Fruit fly (Drosophila melanogaster): ENCODE data around the gene alpha-Est5.

Gene alpha-Est5

DNA sequence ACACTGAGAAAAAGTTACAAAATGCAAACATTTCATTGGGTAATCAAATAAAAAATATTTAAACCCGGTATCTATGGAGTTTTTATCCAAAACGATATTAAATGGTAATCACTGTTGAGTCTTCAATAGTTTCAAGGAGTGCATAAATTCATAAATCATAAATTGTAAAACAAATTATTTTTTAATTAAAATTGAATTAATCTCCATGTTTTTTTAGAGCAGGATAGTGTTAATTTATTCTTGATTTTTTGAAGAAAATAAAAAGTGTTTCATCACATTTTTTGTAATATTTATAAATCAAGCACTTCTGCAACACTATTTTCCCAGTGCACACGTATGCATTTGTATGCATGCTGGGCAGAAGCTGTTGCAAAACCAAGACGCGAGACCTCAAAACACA, 45.3 kb downstream of the alpha-Est5 start (continued):
- TF ChIP-seq CG13287 (GFP tag; IDR thresholded peaks at IDR 0.05; ENCODE audit: partially characterized antibody) = no peak
- TF ChIP-seq CG2678 (tag; optimal IDR thresholded peaks at IDR 0.05) = peak; percentile 81
- TF ChIP-seq Max (GFP tag; optimal IDR thresholded peaks at IDR 0.05) = peak; percentile 5
- peak; percentile 74 for TF ChIP-seq ttk (GFP tag; IDR thresholded peaks at IDR 0.05)
- no peak for TF ChIP-seq CG6854 (GFP tag; optimal IDR thresholded peaks at IDR 0.05)
- peak; percentile 50 for TF ChIP-seq bcd (GFP tag; optimal IDR thresholded peaks at IDR 0.05)
- no peak for TF ChIP-seq CG1792 (GFP tag; optimal IDR thresholded peaks at IDR 0.05)
- no peak for TF ChIP-seq CG13624 (GFP tag; optimal IDR thresholded peaks at IDR 0.05)
- no peak for TF ChIP-seq ems (GFP tag; optimal IDR thresholded peaks at IDR 0.05)
- no peak for TF ChIP-seq bowl (GFP tag; IDR thresholded peaks at IDR 0.05)
- no peak for TF ChIP-seq Usf (GFP tag; optimal IDR thresholded peaks at IDR 0.05)
- peak; percentile 34 for TF ChIP-seq jing (GFP tag; optimal IDR thresholded peaks at IDR 0.05)
- TF ChIP-seq crp (GFP tag; optimal IDR thresholded peaks at IDR 0.05) = no peak
- TF ChIP-seq CG11504 (tag; optimal IDR thresholded peaks at IDR 0.05) = peak; percentile 90
- TF ChIP-seq emc (GFP tag; optimal IDR thresholded peaks at IDR 0.05) = no peak
- TF ChIP-seq CG7357 (GFP tag; IDR thresholded peaks at IDR 0.05) = no peak
- peak; percentile 16 for TF ChIP-seq tin (GFP tag; optimal IDR thresholded peaks at IDR 0.05)
- TF ChIP-seq hkb (optimal IDR thresholded peaks at IDR 0.05) = no peak
- TF ChIP-seq hkb (GFP tag; IDR thresholded peaks at IDR 0.05) = peak; percentile 67
- TF ChIP-seq CG8765 (GFP tag; IDR thresholded peaks at IDR 0.05) = no peak
- TF ChIP-seq unc-4 (GFP tag; IDR thresholded peaks at IDR 0.05; ENCODE audit: partially characterized antibody) = no peak
- TF ChIP-seq kni (GFP tag; optimal IDR thresholded peaks at IDR 0.05) = no peak
- TF ChIP-seq pum (GFP tag; optimal IDR thresholded peaks at IDR 0.05) = no peak
- no peak for TF ChIP-seq CTCF (GFP tag; optimal IDR thresholded peaks at IDR 0.05)
- TF ChIP-seq CG34422 (GFP tag; IDR thresholded peaks at IDR 0.05) = 0 out of 3 replicates have a peak, but pooled peaks have one; percentile 46
- peak; percentile 36 for TF ChIP-seq CG18599 (GFP tag; optimal IDR thresholded peaks at IDR 0.05)
- TF ChIP-seq CG14014 (GFP tag; IDR thresholded peaks at IDR 0.05) = no peak
- TF ChIP-seq salm (tag; optimal IDR thresholded peaks at IDR 0.05) = peak; percentile 27
- peak; percentile 47 for TF ChIP-seq CG5180 (GFP tag; optimal IDR thresholded peaks at IDR 0.05)
- no peak for TF ChIP-seq Hr78 (GFP tag; optimal IDR thresholded peaks at IDR 0.05)
- TF ChIP-seq sima (GFP tag; optimal IDR thresholded peaks at IDR 0.05) = no peak
- TF ChIP-seq CG13894 (tag; optimal IDR thresholded peaks at IDR 0.05) = no peak
- TF ChIP-seq Ravus (GFP tag; IDR thresholded peaks at IDR 0.05) = no peak
- no peak for TF ChIP-seq CG16863 (GFP tag; optimal IDR thresholded peaks at IDR 0.05)
- TF ChIP-seq Ets97D (GFP tag; optimal IDR thresholded peaks at IDR 0.05) = no peak
- TF ChIP-seq dati (GFP tag; IDR thresholded peaks at IDR 0.05) = no peak
- TF ChIP-seq CHES-1-like (GFP tag; optimal IDR thresholded peaks at IDR 0.05) = no peak
- TF ChIP-seq Lhr (GFP tag; optimal IDR thresholded peaks at IDR 0.05) = no peak
- peak; percentile 20 for TF ChIP-seq CG5245 (GFP tag; optimal IDR thresholded peaks at IDR 0.05)
- peak; percentile 44 for TF ChIP-seq row (GFP tag; IDR thresholded peaks at IDR 0.05)
- TF ChIP-seq CG1024 (GFP tag; IDR thresholded peaks at IDR 0.05) = no peak
- peak; percentile 17; the same call in 1 of the 2 replicates for TF ChIP-seq Rfx (GFP tag; IDR thresholded peaks at IDR 0.05)
- no peak for TF ChIP-seq oc (tag; optimal IDR thresholded peaks at IDR 0.05)
- TF ChIP-seq Asciz (GFP tag; optimal IDR thresholded peaks at IDR 0.05) = peak; percentile 75
- peak; percentile 44 for TF ChIP-seq Hr3 (GFP tag; optimal IDR thresholded peaks at IDR 0.05)
- TF ChIP-seq Blimp-1 (GFP tag; optimal IDR thresholded peaks at IDR 0.05) = no peak
- no peak for TF ChIP-seq pzg (GFP tag; optimal IDR thresholded peaks at IDR 0.05)
- peak; percentile 66 for TF ChIP-seq grau (tag; optimal IDR thresholded peaks at IDR 0.05)
- no peak for TF ChIP-seq BtbVII (GFP tag; optimal IDR thresholded peaks at IDR 0.05)
- no peak for TF ChIP-seq chinmo (GFP tag; IDR thresholded peaks at IDR 0.05; ENCODE audit: partially characterized antibody)
- TF ChIP-seq fd3F (GFP tag; optimal IDR thresholded peaks at IDR 0.05) = no peak
- no peak for TF ChIP-seq hth (optimal IDR thresholded peaks at IDR 0.05)
